Worm (Caenorhabditis elegans) whole organism, L1 larva: ENCODE data around the gene C55A6.7.

ENCODE experiments used
- C34B4.2 ChIP-seq: sonication (generic microtip); optimal IDR thresholded peaks from 2 replicates; lab custom pipeline; 2017; ENCODE audit warnings: mild to moderate bottlenecking, missing genetic modification characterization, missing compliant biosample characterization
- aly-2 ChIP-seq: fragments of 150-350 bp; optimal IDR thresholded peaks from 2 replicates; lab custom pipeline; 2014; ENCODE audit warnings: missing biosample characterization, missing genetic modification characterization
- hlh-4 ChIP-seq: sonication (generic microtip); optimal IDR thresholded peaks from 2 replicates; lab custom pipeline; 2016; ENCODE audit warnings: mild to moderate bottlenecking, missing genetic modification characterization, missing compliant biosample characterization
- lin-39 ChIP-seq: fragments of 150-350 bp; optimal IDR thresholded peaks from 2 replicates; lab custom pipeline; 2014; ENCODE audit warnings: missing biosample characterization, missing genetic modification reagents, missing genetic modification characterization
- mep-1 ChIP-seq: fragments of 150-350 bp; optimal IDR thresholded peaks from 2 replicates; lab custom pipeline; 2014; ENCODE audit warnings: missing biosample characterization, missing genetic modification characterization
- nhr-28 ChIP-seq: fragments of 150-350 bp; optimal IDR thresholded peaks from 2 replicates; lab custom pipeline; 2014; ENCODE audit warnings: missing biosample characterization, missing genetic modification characterization
- nhr-77 ChIP-seq: fragments of 150-350 bp; optimal IDR thresholded peaks from 2 replicates; lab custom pipeline; 2014; ENCODE audit warnings: missing biosample characterization, missing genetic modification characterization
- ztf-11 ChIP-seq, 2 experiments: sonication (generic microtip); optimal IDR thresholded peaks; 2 replicates each; lab custom pipeline; 2016 to 2017; ENCODE audit warnings: missing genetic modification characterization in 2 of 2, missing biosample characterization in 1 of 2, missing compliant biosample characterization in 1 of 2
- ztf-4 ChIP-seq: fragments of 150-350 bp; optimal IDR thresholded peaks from 2 replicates; lab custom pipeline; 2014; ENCODE audit warnings: missing biosample characterization, missing genetic modification characterization

DNA sequence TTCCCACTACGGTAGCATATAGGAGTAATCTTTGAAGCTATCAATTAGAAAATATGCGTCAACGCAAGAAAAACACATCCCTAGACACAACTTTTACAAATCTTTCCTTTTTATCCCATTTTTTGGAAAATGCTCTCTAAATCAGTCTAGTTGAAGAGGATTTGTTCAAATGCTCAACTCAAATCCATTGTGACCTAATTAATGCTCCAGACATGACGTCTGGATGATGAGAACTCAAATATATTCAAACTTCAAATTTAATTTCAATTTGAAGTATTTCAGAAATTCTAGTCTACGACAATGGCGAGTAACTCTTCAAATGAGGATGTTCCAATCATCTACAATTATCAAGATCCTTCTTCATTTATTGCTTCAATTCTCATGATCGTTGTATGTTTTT lies 32.0 kb upstream of the C55A6.7 start, which contains the start of gene srx-85:
- TF ChIP-seq ztf-11 (tag; optimal IDR thresholded peaks at IDR 0.05; lab: Kevin White, UChicago) (no peak), hlh-4 (tag; lab: Kevin White, UChicago) (no peak), aly-2 (tag; lab: Kevin White, UChicago) (no peak), C34B4.2 (tag; lab: Kevin White, UChicago) (no peak), nhr-77 (tag; lab: Kevin White, UChicago) (no peak), mep-1 (tag; lab: Kevin White, UChicago) (no peak), ztf-4 (tag; lab: Kevin White, UChicago) (no peak), nhr-28 (tag; lab: Kevin White, UChicago) (no peak), lin-39 (tag; lab: Kevin White, UChicago) (no peak)
